Worm (Caenorhabditis elegans) whole organism, early embryonic: ENCODE data around the gene cal-1.

Source experiments
- B0310.2 ChIP-seq: sonication (generic microtip); optimal IDR thresholded peaks from 2 replicates; lab custom pipeline; 2016; ENCODE audit warnings: mild to moderate bottlenecking, missing genetic modification characterization, missing compliant biosample characterization
- F13C5.2 ChIP-seq: sonication (generic microtip); optimal IDR thresholded peaks from 2 replicates; lab custom pipeline; 2017; ENCODE audit warnings: mild to moderate bottlenecking, missing genetic modification characterization, inconsistent platforms, missing compliant biosample characterization
- aly-1 ChIP-seq: sonication (generic microtip); optimal IDR thresholded peaks from 2 replicates; lab custom pipeline; 2016; ENCODE audit warnings: missing genetic modification characterization, missing compliant biosample characterization
- ama-1 ChIP-seq: fragments of 150-350 bp; optimal IDR thresholded peaks from 2 replicates; lab custom pipeline; 2014
- ceh-13 ChIP-seq: fragments of 200-800 bp; sonication (Bioruptor generic); optimal IDR thresholded peaks from 2 replicates; lab custom pipeline; 2018; ENCODE audit warnings: mild to moderate bottlenecking, missing genetic modification characterization, missing compliant biosample characterization
- ceh-36 ChIP-seq: sonication (generic microtip); optimal IDR thresholded peaks from 2 replicates; lab custom pipeline; 2016; ENCODE audit warnings: missing genetic modification characterization, inconsistent platforms, missing compliant biosample characterization
- ets-7 ChIP-seq: sonication (generic microtip); optimal IDR thresholded peaks from 2 replicates; lab custom pipeline; 2016; ENCODE audit warnings: missing genotype, missing genetic modification characterization, missing compliant biosample characterization
- flt-1 ChIP-seq: fragments of 200-800 bp; sonication (Bioruptor generic); IDR thresholded peaks from 2 replicates; pipeline ENCODE4 v1.3.6; 2022; ENCODE audit warnings: missing genetic modification characterization, missing compliant biosample characterization
- hmbx-1 ChIP-seq: sonication (generic microtip); optimal IDR thresholded peaks from 2 replicates; lab custom pipeline; 2016; ENCODE audit warnings: mild to moderate bottlenecking, missing genetic modification characterization, missing compliant biosample characterization
- hmg-4 ChIP-seq: fragments of 200-800 bp; sonication (Bioruptor generic); optimal IDR thresholded peaks from 2 replicates; lab custom pipeline; 2018; ENCODE audit warnings: mild to moderate bottlenecking, missing genetic modification characterization, missing compliant biosample characterization
- hnd-1 ChIP-seq: sonication (generic microtip); optimal IDR thresholded peaks from 2 replicates; lab custom pipeline; 2016; ENCODE audit warnings: missing genetic modification characterization, missing compliant biosample characterization
- pes-1 ChIP-seq: fragments of 200-800 bp; sonication (Bioruptor generic); IDR thresholded peaks from 2 replicates; pipeline ENCODE4 v1.3.6; 2022; ENCODE audit warnings: missing genetic modification reagents, missing genetic modification characterization, missing compliant biosample characterization
- scrt-1 ChIP-seq: fragments of 200-800 bp; sonication (Bioruptor generic); IDR thresholded peaks from 2 replicates; pipeline ENCODE4 v1.3.6; 2022; ENCODE audit warnings: missing genetic modification characterization, missing compliant biosample characterization
- sea-1 ChIP-seq: fragments of 200-800 bp; sonication (Bioruptor generic); conservative IDR thresholded peaks from 2 replicates; pipeline ENCODE4 v1.3.6; 2022; ENCODE audit warnings: missing genetic modification characterization, missing compliant biosample characterization
- tbx-11 ChIP-seq: fragments of 200-800 bp; sonication (Bioruptor generic); IDR thresholded peaks from 2 replicates; pipeline ENCODE4 v1.3.6; 2022; ENCODE audit warnings: missing genetic modification characterization, missing compliant biosample characterization
- tbx-37 ChIP-seq: fragments of 200-800 bp; sonication (Bioruptor generic); conservative IDR thresholded peaks from 2 replicates; pipeline ENCODE4 v1.3.6; 2022; ENCODE audit warnings: missing genetic modification reagents, missing genetic modification characterization, missing compliant biosample characterization
- tra-4 ChIP-seq: sonication (generic microtip); optimal IDR thresholded peaks from 2 replicates; lab custom pipeline; 2017; ENCODE audit warnings: missing genetic modification characterization, missing compliant biosample characterization

cal-1 gene

ce11 chrV:12542683-12543319 is 25.8 kb upstream of the cal-1 start:
- TF ChIP-seq flt-1 (no peak), hmbx-1 (tag; lab: Kevin White, UChicago) (no peak), hmg-4 (no peak), ama-1 (no peak), tra-4 (tag; lab: Kevin White, UChicago) (no peak), pes-1 (no peak), B0310.2 (tag; lab: Kevin White, UChicago) (no peak), ceh-36 (tag; lab: Kevin White, UChicago) (no peak), hnd-1 (no peak), tbx-11 (no peak), tbx-37 (GFP tag; lab: Robert Waterston, UW) (no peak), ets-7 (tag; lab: Kevin White, UChicago) (no peak), aly-1 (tag; lab: Kevin White, UChicago) (no peak), scrt-1 (no peak)

ce11 chrV:12541207-12541606 is 24.2 kb upstream of the cal-1 start:
- TF ChIP-seq tra-4 (tag; lab: Kevin White, UChicago): no peak
- TF ChIP-seq ceh-36 (tag; lab: Kevin White, UChicago): no peak
- no peak for TF ChIP-seq ceh-13
- TF ChIP-seq pes-1: no peak
- TF ChIP-seq scrt-1: no peak
- TF ChIP-seq ama-1: no peak
- TF ChIP-seq B0310.2 (tag; lab: Kevin White, UChicago): no peak
- no peak for TF ChIP-seq flt-1
- no peak for TF ChIP-seq F13C5.2 (tag; lab: Kevin White, UChicago)
- TF ChIP-seq hmg-4: no peak
- no peak for TF ChIP-seq tbx-37 (GFP tag; lab: Robert Waterston, UW)
- TF ChIP-seq aly-1 (tag; lab: Kevin White, UChicago): no peak
- TF ChIP-seq ets-7 (tag; lab: Kevin White, UChicago): no peak
- TF ChIP-seq sea-1 (GFP tag; lab: Robert Waterston, UW): no peak
- no peak for TF ChIP-seq tbx-11
- no peak for TF ChIP-seq hmbx-1 (tag; lab: Kevin White, UChicago)
- no peak for TF ChIP-seq hnd-1

ce11 chrV:12540739-12541138 is 23.7 kb upstream of the cal-1 start, which contains the start of gene F45D3.2:
Gene F45D3.2, plus strand, starts transcription at chrV:12541039.
- no peak for TF ChIP-seq sea-1 (GFP tag; lab: Robert Waterston, UW)
- no peak for TF ChIP-seq F13C5.2 (tag; lab: Kevin White, UChicago)
- no peak for TF ChIP-seq ama-1
- TF ChIP-seq ets-7 (tag; lab: Kevin White, UChicago): no peak
- no peak for TF ChIP-seq ceh-36 (tag; lab: Kevin White, UChicago)
- no peak for TF ChIP-seq B0310.2 (tag; lab: Kevin White, UChicago)
- TF ChIP-seq hnd-1: no peak
- TF ChIP-seq tra-4 (tag; lab: Kevin White, UChicago): no peak
- TF ChIP-seq tbx-37 (GFP tag; lab: Robert Waterston, UW): no peak
- TF ChIP-seq hmbx-1 (tag; lab: Kevin White, UChicago): no peak
- TF ChIP-seq ceh-13: no peak
- no peak for TF ChIP-seq flt-1
- no peak for TF ChIP-seq scrt-1
- TF ChIP-seq tbx-11: no peak

ce11 chrV:12540018-12540417 is 23.0 kb upstream of the cal-1 start:
- TF ChIP-seq tbx-11 (no peak), ceh-13 (no peak), aly-1 (tag; lab: Kevin White, UChicago) (no peak), tra-4 (tag; lab: Kevin White, UChicago) (no peak), hmg-4 (no peak), hmbx-1 (tag; lab: Kevin White, UChicago) (no peak), F13C5.2 (tag; lab: Kevin White, UChicago) (no peak), flt-1 (no peak), scrt-1 (no peak), hnd-1 (no peak), ets-7 (tag; lab: Kevin White, UChicago) (no peak), sea-1 (GFP tag; lab: Robert Waterston, UW) (no peak), tbx-37 (GFP tag; lab: Robert Waterston, UW) (no peak), B0310.2 (tag; lab: Kevin White, UChicago) (no peak), ceh-36 (tag; lab: Kevin White, UChicago) (no peak), ama-1 (no peak), pes-1 (no peak)

- TF ChIP-seq ceh-13 (no peak), tbx-37 (GFP tag; lab: Robert Waterston, UW) (no peak), ets-7 (tag; lab: Kevin White, UChicago) (no peak), hnd-1 (no peak), ama-1 (no peak), F13C5.2 (tag; lab: Kevin White, UChicago) (no peak), tbx-11 (no peak), hmbx-1 (tag; lab: Kevin White, UChicago) (no peak), flt-1 (no peak), B0310.2 (tag; lab: Kevin White, UChicago) (no peak), pes-1 (no peak), scrt-1 (no peak), aly-1 (tag; lab: Kevin White, UChicago) (no peak), hmg-4 (no peak), sea-1 (GFP tag; lab: Robert Waterston, UW) (no peak), ceh-36 (tag; lab: Kevin White, UChicago) (no peak)
Measured at ce11 chrV:12538984-12539852, 22.2 kb upstream of the cal-1 start.

- TF ChIP-seq B0310.2 (tag; lab: Kevin White, UChicago) (no peak), ceh-13 (no peak), tra-4 (tag; lab: Kevin White, UChicago) (no peak), aly-1 (tag; lab: Kevin White, UChicago) (no peak), ceh-36 (tag; lab: Kevin White, UChicago) (no peak), pes-1 (no peak), hnd-1 (no peak), scrt-1 (no peak)
Measured at ce11 chrV:12537505-12537904, 20.5 kb upstream of the cal-1 start.
